Worm (Caenorhabditis elegans) whole organism, L3 larva: Measurements from ENCODE around the gene srsx-3.

ENCODE experiments used
- R02D3.7 ChIP-seq: fragments of 150-350 bp; optimal IDR thresholded peaks from 2 replicates; lab custom pipeline; 2014; ENCODE audit warnings: missing biosample characterization, missing genetic modification characterization
- aly-2 ChIP-seq: fragments of 150-350 bp; optimal IDR thresholded peaks from 2 replicates; lab custom pipeline; 2014; ENCODE audit warnings: missing biosample characterization, missing genetic modification characterization
- ceh-16 ChIP-seq: sonication (generic microtip); optimal IDR thresholded peaks from 2 replicates; lab custom pipeline; 2017; ENCODE audit warnings: missing biosample characterization, missing genetic modification characterization
- ceh-28 ChIP-seq: fragments of 150-350 bp; optimal IDR thresholded peaks from 2 replicates; lab custom pipeline; 2014; ENCODE audit warnings: missing biosample characterization, missing genetic modification reagents, missing genetic modification characterization
- ceh-82 ChIP-seq: fragments of 150-350 bp; optimal IDR thresholded peaks from 2 replicates; lab custom pipeline; 2014; ENCODE audit warnings: missing biosample characterization, missing genetic modification characterization
- egl-27 ChIP-seq: sonication (generic microtip); optimal IDR thresholded peaks from 4 replicates; lab custom pipeline; 2017; ENCODE audit warnings: missing biosample characterization, missing genetic modification reagents, missing genetic modification characterization
- egl-5 ChIP-seq: fragments of 150-350 bp; optimal IDR thresholded peaks from 2 replicates; lab custom pipeline; 2017; ENCODE audit warnings: missing biosample characterization, missing genetic modification reagents, missing genetic modification characterization, inconsistent platforms
- elt-1 ChIP-seq: fragments of 150-350 bp; optimal IDR thresholded peaks from 2 replicates; lab custom pipeline; 2014; ENCODE audit warnings: missing biosample characterization, missing genetic modification characterization
- elt-2 ChIP-seq: sonication (generic microtip); optimal IDR thresholded peaks from 2 replicates; lab custom pipeline; 2016; ENCODE audit warnings: missing genetic modification reagents, mild to moderate bottlenecking, missing genetic modification characterization, missing compliant biosample characterization
- elt-3 ChIP-seq, 3 experiments: fragments of 150-350 bp in 1 of 3; sonication (generic microtip) in 2 of 3; optimal IDR thresholded peaks; 2 replicates in 2 of 3; 4 replicates in 1 of 3; lab custom pipeline; 2014 to 2017; ENCODE audit warnings: missing biosample characterization in 3 of 3, missing genetic modification characterization in 3 of 3
- fkh-10 ChIP-seq: sonication (generic microtip); optimal IDR thresholded peaks from 2 replicates; lab custom pipeline; 2017; ENCODE audit warnings: missing biosample characterization, missing genetic modification reagents, missing genetic modification characterization
- fkh-2 ChIP-seq: fragments of 150-350 bp; optimal IDR thresholded peaks from 2 replicates; lab custom pipeline; 2014; ENCODE audit warnings: missing biosample characterization, missing genetic modification reagents, missing genetic modification characterization
- fos-1 ChIP-seq: fragments of 150-350 bp; optimal IDR thresholded peaks from 2 replicates; lab custom pipeline; 2014; ENCODE audit warnings: missing biosample characterization, missing genetic modification characterization
- hmg-11 ChIP-seq: sonication (generic microtip); optimal IDR thresholded peaks from 2 replicates; lab custom pipeline; 2016; ENCODE audit warnings: missing genetic modification characterization, missing compliant biosample characterization
- lin-15B ChIP-seq: fragments of 150-350 bp; optimal IDR thresholded peaks from 2 replicates; lab custom pipeline; 2014; ENCODE audit warnings: missing biosample characterization, missing genetic modification characterization
- lin-39 ChIP-seq: fragments of 150-350 bp; optimal IDR thresholded peaks from 2 replicates; lab custom pipeline; 2018; ENCODE audit warnings: missing biosample characterization, missing genetic modification reagents, missing genetic modification characterization
- lsy-12 ChIP-seq: sonication (generic microtip); optimal IDR thresholded peaks from 2 replicates; lab custom pipeline; 2016; ENCODE audit warnings: mild to moderate bottlenecking, missing genetic modification characterization, missing compliant biosample characterization
- mdl-1 ChIP-seq: fragments of 150-350 bp; optimal IDR thresholded peaks from 2 replicates; lab custom pipeline; 2014; ENCODE audit warnings: missing biosample characterization, missing genetic modification characterization
- nfya-1 ChIP-seq: sonication (generic microtip); optimal IDR thresholded peaks from 2 replicates; lab custom pipeline; 2017; ENCODE audit warnings: missing genetic modification characterization, mild to moderate bottlenecking, missing compliant biosample characterization, antibody characterized with exemption, moderate library complexity; ENCODE audit not compliant: insufficient read depth
- nhr-12 ChIP-seq: fragments of 150-350 bp; optimal IDR thresholded peaks from 2 replicates; lab custom pipeline; 2014; ENCODE audit warnings: missing biosample characterization, missing genetic modification characterization
- nhr-23 ChIP-seq: fragments of 150-350 bp; optimal IDR thresholded peaks from 2 replicates; lab custom pipeline; 2014; ENCODE audit warnings: missing biosample characterization, missing genetic modification reagents, missing genetic modification characterization
- nhr-25 ChIP-seq: sonication (generic microtip); optimal IDR thresholded peaks from 2 replicates; lab custom pipeline; 2017; ENCODE audit warnings: missing biosample characterization, missing genetic modification characterization
- nhr-43 ChIP-seq: sonication (generic microtip); optimal IDR thresholded peaks from 2 replicates; lab custom pipeline; 2016; ENCODE audit warnings: mild to moderate bottlenecking, missing genetic modification characterization, missing compliant biosample characterization; ENCODE audit not compliant: poor library complexity, severe bottlenecking
- nhr-76 ChIP-seq: fragments of 150-350 bp; sonication (generic microtip); optimal IDR thresholded peaks from 5 replicates; lab custom pipeline; 2014; ENCODE audit warnings: missing biosample characterization, missing genetic modification characterization
- pha-4 ChIP-seq: fragments of 150-350 bp; optimal IDR thresholded peaks from 2 replicates; lab custom pipeline; 2014; ENCODE audit warnings: missing biosample characterization, missing genetic modification reagents, missing genetic modification characterization
- pqm-1 ChIP-seq: fragments of 150-350 bp; optimal IDR thresholded peaks from 2 replicates; lab custom pipeline; 2017; ENCODE audit warnings: missing biosample characterization, missing genetic modification characterization, inconsistent platforms
- skn-1 ChIP-seq: fragments of 150-350 bp; optimal IDR thresholded peaks from 2 replicates; lab custom pipeline; 2014; ENCODE audit warnings: missing biosample characterization, missing genetic modification characterization
- snpc-4 ChIP-seq: fragments of 150-350 bp; optimal IDR thresholded peaks from 2 replicates; lab custom pipeline; 2014; ENCODE audit warnings: missing biosample characterization, missing genetic modification characterization
- zag-1 ChIP-seq: fragments of 150-350 bp; optimal IDR thresholded peaks from 2 replicates; lab custom pipeline; 2014; ENCODE audit warnings: missing biosample characterization, missing genetic modification characterization
- ztf-11 ChIP-seq: fragments of 150-350 bp; optimal IDR thresholded peaks from 2 replicates; lab custom pipeline; 2014; ENCODE audit warnings: missing biosample characterization, missing genetic modification characterization
- ztf-4 ChIP-seq: fragments of 150-350 bp; optimal IDR thresholded peaks from 2 replicates; lab custom pipeline; 2014; ENCODE audit warnings: missing biosample characterization, missing genetic modification characterization

Gene srsx-3

ce11 chrV:7937152-7937551, at the start of gene srsx-3:
Gene srsx-3 (minus strand): TSS chrV:7937252.
- TF ChIP-seq ztf-11 (tag; lab: Kevin White, UChicago) (no peak), ceh-82 (no peak), skn-1 (tag; lab: Kevin White, UChicago) (no peak), lsy-12 (tag; lab: Kevin White, UChicago) (no peak), egl-27 (tag; lab: Kevin White, UChicago) (no peak), nhr-25 (tag; lab: Kevin White, UChicago) (no peak), nhr-23 (tag; lab: Kevin White, UChicago) (no peak), fos-1 (tag; lab: Kevin White, UChicago) (no peak), lin-39 (no peak), zag-1 (tag; lab: Kevin White, UChicago) (no peak), fkh-10 (GFP tag; lab: Kevin White, UChicago) (no peak), lin-15B (no peak)

- TF ChIP-seq nhr-25 (tag; lab: Kevin White, UChicago) (no peak), nhr-76 (tag; lab: Kevin White, UChicago) (no peak), egl-27 (tag; lab: Kevin White, UChicago) (no peak), fkh-2 (tag; lab: Kevin White, UChicago) (no peak), elt-3 (tag; optimal IDR thresholded peaks at IDR 0.05; lab: Kevin White, UChicago) (no peak), egl-5 (no peak), pqm-1 (tag; lab: Kevin White, UChicago) (no peak), elt-1 (tag; lab: Kevin White, UChicago) (no peak), snpc-4 (tag; lab: Kevin White, UChicago) (no peak), ceh-16 (tag; lab: Kevin White, UChicago) (no peak), aly-2 (tag; lab: Kevin White, UChicago) (no peak), ceh-82 (no peak), fos-1 (tag; lab: Kevin White, UChicago) (no peak)
Observed at ce11 chrV:7985860-7986259, 48.8 kb upstream of the srsx-3 start, which contains the start of gene Y97E10AL.1. Gene Y97E10AL.1 (plus strand): TSS chrV:7986160.

ce11 chrV:7983381-7984052, 46.5 kb upstream of the srsx-3 start, which contains the start of the genes natb-1 and abhd-12:
Gene natb-1 (minus strand): TSS chrV:7983431.
Gene abhd-12 (plus strand): TSS chrV:7983879.
- TF ChIP-seq hmg-11 (peak; percentile 56), nhr-23 (tag; lab: Kevin White, UChicago) (peak; percentile 41), nfya-1 (peak; percentile 67), elt-2 (tag; lab: Kevin White, UChicago) (peak; percentile 20), pha-4 (peak; percentile 87), skn-1 (tag; lab: Kevin White, UChicago) (no peak), ceh-28 (tag; lab: Kevin White, UChicago) (peak; percentile 58), R02D3.7 (tag; lab: Kevin White, UChicago) (no peak), nhr-25 (tag; lab: Kevin White, UChicago) (peak; percentile 29), egl-5 (peak; percentile 42), nhr-43 (tag; lab: Kevin White, UChicago) (no peak), pqm-1 (tag; lab: Kevin White, UChicago) (peak; percentile 21), fkh-2 (tag; lab: Kevin White, UChicago) (no peak), snpc-4 (tag; lab: Kevin White, UChicago) (peak; percentile 66)
- TF ChIP-seq, all 47 proteins: peak for 10

- TF ChIP-seq egl-27 (tag; lab: Kevin White, UChicago) (no peak), ztf-4 (no peak), mdl-1 (tag; lab: Kevin White, UChicago) (no peak), egl-5 (no peak), nhr-12 (tag; lab: Kevin White, UChicago) (no peak), skn-1 (tag; lab: Kevin White, UChicago) (no peak), fkh-2 (tag; lab: Kevin White, UChicago) (no peak), nfya-1 (no peak)
Observed at ce11 chrV:7980993-7981595, 44.0 kb upstream of the srsx-3 start, which contains the start of gene F26D11.1. Gene F26D11.1 (plus strand): TSS chrV:7981545.
